Worm (Caenorhabditis elegans) whole organism, L4 larva: ENCODE measurements around the gene F54F2.6.

Experiments used
- F44E2.7 ChIP-seq: fragments of 200-800 bp; sonication (Bioruptor generic); IDR thresholded peaks from 2 replicates; pipeline ENCODE4 v2.1.2; 2022; ENCODE audit warnings: missing genetic modification characterization, missing compliant biosample characterization
- T26A8.4 ChIP-seq: fragments of 200-800 bp; sonication (Bioruptor generic); IDR thresholded peaks from 2 replicates; pipeline ENCODE4 v1.3.6; 2022; ENCODE audit warnings: missing genetic modification characterization, missing compliant biosample characterization
- Y105C5A.15 ChIP-seq: fragments of 200-800 bp; sonication (Bioruptor generic); IDR thresholded peaks from 2 replicates; pipeline ENCODE4 v1.3.6; 2022; ENCODE audit warnings: missing genetic modification characterization, missing compliant biosample characterization
- Y5F2A.4 ChIP-seq: fragments of 200-800 bp; sonication (Bioruptor generic); optimal IDR thresholded peaks from 2 replicates; lab custom pipeline; 2018; ENCODE audit warnings: mild to moderate bottlenecking, missing genetic modification characterization, missing compliant biosample characterization
- Y75B8A.6 ChIP-seq: fragments of 200-800 bp; sonication (Bioruptor generic); IDR thresholded peaks from 2 replicates; pipeline ENCODE4 v1.3.6; 2022; ENCODE audit warnings: missing genetic modification reagents, missing genetic modification characterization, missing compliant biosample characterization
- aha-1 ChIP-seq: fragments of 150-350 bp; peaks from one replicate; lab custom pipeline; 2014; ENCODE audit warnings: missing biosample characterization, missing genetic modification characterization
- aly-2 ChIP-seq: sonication (generic microtip); optimal IDR thresholded peaks from 2 replicates; lab custom pipeline; 2018; ENCODE audit warnings: missing biosample characterization, missing genetic modification characterization
- ama-1 ChIP-seq: fragments of 150-350 bp; optimal IDR thresholded peaks from 2 replicates; lab custom pipeline; 2014; ENCODE audit warnings: inconsistent platforms, mixed read lengths
- attf-4 ChIP-seq: sonication (generic microtip); optimal IDR thresholded peaks from 3 replicates; lab custom pipeline; 2017; ENCODE audit warnings: missing biosample characterization, missing genetic modification characterization
- ceh-28 ChIP-seq: fragments of 150-350 bp; optimal IDR thresholded peaks from 2 replicates; lab custom pipeline; 2014; ENCODE audit warnings: missing biosample characterization, missing genetic modification reagents, missing genetic modification characterization
- ceh-62 ChIP-seq: sonication (generic microtip); optimal IDR thresholded peaks from 2 replicates; lab custom pipeline; 2017; ENCODE audit warnings: missing biosample characterization, missing genetic modification characterization
- ceh-82 ChIP-seq: sonication (generic microtip); optimal IDR thresholded peaks from 2 replicates; lab custom pipeline; 2017; ENCODE audit warnings: missing biosample characterization, missing genetic modification characterization
- ctbp-1 ChIP-seq: fragments of 200-800 bp; sonication (Bioruptor generic); IDR thresholded peaks from 2 replicates; pipeline ENCODE4 v1.3.6; 2022; ENCODE audit warnings: missing genetic modification reagents, missing genetic modification characterization, missing compliant biosample characterization
- daf-8 ChIP-seq: fragments of 200-800 bp; sonication (Bioruptor generic); IDR thresholded peaks from 2 replicates; pipeline ENCODE4 v1.3.6; 2022; ENCODE audit warnings: missing genetic modification characterization, missing compliant biosample characterization
- dmd-8 ChIP-seq: fragments of 200-800 bp; sonication (Bioruptor generic); IDR thresholded peaks from 2 replicates; pipeline ENCODE4 v1.3.6; 2022; ENCODE audit warnings: missing genetic modification characterization, missing compliant biosample characterization
- dmd-9 ChIP-seq: fragments of 200-800 bp; sonication (Bioruptor generic); IDR thresholded peaks from 2 replicates; pipeline ENCODE4 v1.3.6; 2022; ENCODE audit warnings: missing genetic modification reagents, missing genetic modification characterization, missing compliant biosample characterization
- hif-1 ChIP-seq, 2 experiments: sonication (generic microtip); optimal IDR thresholded peaks; 2 replicates each; lab custom pipeline; 2016 to 2017; ENCODE audit warnings: missing compliant biosample characterization in 2 of 2, missing genetic modification characterization in 2 of 2, missing genetic modification reagents in 2 of 2, missing genotype in 2 of 2, mild to moderate bottlenecking in 1 of 2
- hmg-1.1 ChIP-seq: fragments of 200-800 bp; sonication (Bioruptor generic); IDR thresholded peaks from 2 replicates; pipeline ENCODE4 v1.3.6; 2022; ENCODE audit warnings: missing genetic modification reagents, missing genetic modification characterization, missing compliant biosample characterization
- lim-7 ChIP-seq: fragments of 200-800 bp; sonication (Bioruptor generic); IDR thresholded peaks from 2 replicates; pipeline ENCODE4 v1.3.6; 2022; ENCODE audit warnings: missing genetic modification characterization, missing compliant biosample characterization
- lin-13 ChIP-seq: fragments of 150-350 bp; optimal IDR thresholded peaks from 2 replicates; lab custom pipeline; 2014; ENCODE audit warnings: missing biosample characterization, missing genetic modification reagents, missing genetic modification characterization
- lir-3 ChIP-seq: sonication (generic microtip); optimal IDR thresholded peaks from 2 replicates; lab custom pipeline; 2016; ENCODE audit warnings: mild to moderate bottlenecking, missing genetic modification characterization, missing compliant biosample characterization
- lsy-2 ChIP-seq, 2 experiments: fragments of 150-350 bp in 1 of 2; sonication (generic microtip) in 1 of 2; optimal IDR thresholded peaks; 2 replicates each; lab custom pipeline; 2014 to 2017; ENCODE audit warnings: missing biosample characterization in 2 of 2, missing genetic modification characterization in 2 of 2
- madf-5 ChIP-seq, 2 experiments: fragments of 200-800 bp; sonication (Bioruptor generic); IDR thresholded peaks; 2 replicates each; pipeline ENCODE4 v1.3.6; 2022; ENCODE audit warnings: missing compliant biosample characterization in 2 of 2, missing genetic modification characterization in 2 of 2
- mdl-1 ChIP-seq, 2 experiments: fragments of 150-350 bp in 1 of 2; sonication (generic microtip) in 1 of 2; optimal IDR thresholded peaks; 2 replicates each; lab custom pipeline; 2014 to 2017; ENCODE audit warnings: missing biosample characterization in 2 of 2, missing genetic modification characterization in 2 of 2
- mdt-29 ChIP-seq: fragments of 200-800 bp; sonication (Bioruptor generic); IDR thresholded peaks from 2 replicates; pipeline ENCODE4 v1.3.6; 2022; ENCODE audit warnings: missing genetic modification reagents, missing genetic modification characterization, missing compliant biosample characterization
- mes-2 ChIP-seq: sonication (generic microtip); optimal IDR thresholded peaks from 2 replicates; lab custom pipeline; 2016; ENCODE audit warnings: missing genotype, mild to moderate bottlenecking, missing genetic modification characterization, missing compliant biosample characterization; ENCODE audit not compliant: poor library complexity, severe bottlenecking
- mxl-2 ChIP-seq: fragments of 200-800 bp; sonication (Bioruptor generic); conservative IDR thresholded peaks from 2 replicates; pipeline ENCODE4 v1.3.6; 2022; ENCODE audit warnings: missing genetic modification reagents, missing genetic modification characterization, missing compliant biosample characterization
- mxl-3 ChIP-seq: fragments of 200-800 bp; sonication (Bioruptor generic); optimal IDR thresholded peaks from 2 replicates; lab custom pipeline; 2018; ENCODE audit warnings: mild to moderate bottlenecking, missing genetic modification characterization, missing compliant biosample characterization
- nhr-102 ChIP-seq: sonication (generic microtip); optimal IDR thresholded peaks from 2 replicates; lab custom pipeline; 2016; ENCODE audit warnings: mild to moderate bottlenecking, missing genetic modification characterization, moderate library complexity, missing compliant biosample characterization
- nhr-11 ChIP-seq: fragments of 150-350 bp; optimal IDR thresholded peaks from 2 replicates; lab custom pipeline; 2014; ENCODE audit warnings: missing biosample characterization, missing genetic modification characterization
- nhr-25 ChIP-seq: sonication (generic microtip); optimal IDR thresholded peaks from 2 replicates; lab custom pipeline; 2017; ENCODE audit warnings: missing genetic modification characterization, mild to moderate bottlenecking, missing compliant biosample characterization, antibody characterized with exemption, moderate library complexity, borderline replicate concordance; ENCODE audit not compliant: insufficient read depth
- nhr-41 ChIP-seq: fragments of 200-800 bp; sonication (Bioruptor generic); IDR thresholded peaks from 2 replicates; pipeline ENCODE4 v1.3.6; 2022; ENCODE audit warnings: missing genetic modification reagents, missing genetic modification characterization, missing compliant biosample characterization
- nhr-42 ChIP-seq: fragments of 200-800 bp; sonication (Bioruptor generic); IDR thresholded peaks from 2 replicates; pipeline ENCODE4 v1.3.6; 2022; ENCODE audit warnings: missing genetic modification characterization, missing compliant biosample characterization
- nhr-6 ChIP-seq: fragments of 150-350 bp; optimal IDR thresholded peaks from 2 replicates; lab custom pipeline; 2014; ENCODE audit warnings: missing biosample characterization, missing genetic modification characterization
- nhr-76 ChIP-seq: fragments of 150-350 bp; optimal IDR thresholded peaks from 2 replicates; lab custom pipeline; 2014; ENCODE audit warnings: missing biosample characterization, missing genetic modification characterization
- nhr-77 ChIP-seq: fragments of 150-350 bp; optimal IDR thresholded peaks from 2 replicates; lab custom pipeline; 2014; ENCODE audit warnings: missing biosample characterization, missing genetic modification characterization
- pha-4 ChIP-seq, 2 experiments: fragments of 150-350 bp in 1 of 2; fragments of 200-800 bp in 1 of 2; sonication (Bioruptor generic) in 1 of 2; IDR thresholded peaks in 1 of 2; optimal IDR thresholded peaks in 1 of 2; 2 replicates each; pipeline versions ENCODE4 v1.3.6 to Lab custom; 2014 to 2022; ENCODE audit warnings: missing genetic modification characterization in 2 of 2, missing genetic modification reagents in 2 of 2, missing biosample characterization in 1 of 2, missing compliant biosample characterization in 1 of 2
- rbr-2 ChIP-seq: sonication (generic microtip); optimal IDR thresholded peaks from 2 replicates; lab custom pipeline; 2016; ENCODE audit warnings: missing genotype, missing genetic modification characterization, missing compliant biosample characterization
- set-16 ChIP-seq: fragments of 200-800 bp; sonication (Bioruptor generic); IDR thresholded peaks from 2 replicates; pipeline ENCODE4 v1.3.6; 2022; ENCODE audit warnings: missing genetic modification reagents, missing genetic modification characterization, missing compliant biosample characterization
- skn-1 ChIP-seq: fragments of 150-350 bp; optimal IDR thresholded peaks from 2 replicates; lab custom pipeline; 2014; ENCODE audit warnings: missing biosample characterization, missing genetic modification characterization
- snpc-4 ChIP-seq: fragments of 150-350 bp; optimal IDR thresholded peaks from 2 replicates; lab custom pipeline; 2014; ENCODE audit warnings: missing biosample characterization, missing genetic modification characterization
- spr-1 ChIP-seq: sonication (generic microtip); optimal IDR thresholded peaks from 2 replicates; lab custom pipeline; 2016; ENCODE audit warnings: mild to moderate bottlenecking, missing genetic modification characterization, missing compliant biosample characterization
- tag-97 ChIP-seq: fragments of 200-800 bp; sonication (Bioruptor generic); IDR thresholded peaks from 2 replicates; pipeline ENCODE4 v1.3.6; 2022; ENCODE audit warnings: missing genetic modification characterization, missing compliant biosample characterization
- zag-1 ChIP-seq: fragments of 150-350 bp; optimal IDR thresholded peaks from 2 replicates; lab custom pipeline; 2014; ENCODE audit warnings: missing biosample characterization, missing genetic modification characterization
- zfp-2 ChIP-seq: sonication (generic microtip); optimal IDR thresholded peaks from 2 replicates; lab custom pipeline; 2016; ENCODE audit warnings: mild to moderate bottlenecking, missing genetic modification characterization, missing compliant biosample characterization
- zip-11 ChIP-seq: fragments of 200-800 bp; sonication (Bioruptor generic); IDR thresholded peaks from 2 replicates; pipeline ENCODE4 v1.3.6; 2022; ENCODE audit warnings: missing genetic modification characterization, missing compliant biosample characterization

F54F2.6 gene

ce11 chrIII:8807246-8807645, 6.7 kb upstream of the F54F2.6 start, which contains the start of gene F54F2.7:
Gene F54F2.7, minus strand, starts transcription at chrIII:8807346.
- no peak for TF ChIP-seq rbr-2
- TF ChIP-seq ceh-28, result no peak
- TF ChIP-seq Y5F2A.4 (GFP tag; lab: Kevin White, UChicago), result no peak
- no peak for TF ChIP-seq hif-1 (tag; optimal IDR thresholded peaks at IDR 0.05; lab: Kevin White, UChicago)
- TF ChIP-seq ceh-62 (tag; lab: Kevin White, UChicago), result no peak
- TF ChIP-seq aha-1 (tag; lab: Kevin White, UChicago), result no peak
- TF ChIP-seq nhr-41, result no peak
- no peak for TF ChIP-seq nhr-77
- TF ChIP-seq skn-1 (tag; lab: Kevin White, UChicago), result no peak
- TF ChIP-seq zfp-2 (tag; lab: Kevin White, UChicago), result no peak
- TF ChIP-seq snpc-4 (tag; lab: Kevin White, UChicago), result no peak
- TF ChIP-seq dmd-9 (GFP tag; lab: Robert Waterston, UW), result no peak
- TF ChIP-seq ctbp-1 (GFP tag; lab: Robert Waterston, UW), result no peak
- no peak for TF ChIP-seq nhr-25
- no peak for TF ChIP-seq mdl-1 (tag; optimal IDR thresholded peaks at IDR 0.05; lab: Kevin White, UChicago)
- TF ChIP-seq daf-8 (GFP tag; lab: Robert Waterston, UW), result no peak
- no peak for TF ChIP-seq mes-2 (tag; lab: Kevin White, UChicago)
- no peak for TF ChIP-seq pha-4 (GFP tag; IDR thresholded peaks at IDR 0.05; lab: Robert Waterston, UW)
- no peak for TF ChIP-seq pha-4 (tag; optimal IDR thresholded peaks at IDR 0.05; lab: Kevin White, UChicago)
- no peak for TF ChIP-seq nhr-42 (GFP tag; lab: Robert Waterston, UW)

- TF ChIP-seq nhr-25, result no peak
- TF ChIP-seq aly-2 (tag; lab: Kevin White, UChicago), result peak; percentile 33
- 0 out of 4 replicates have a peak, but pooled peaks of 1 of the 2 experiments have one; percentile 20 for TF ChIP-seq madf-5 (GFP tag; IDR thresholded peaks at IDR 0.05; lab: Robert Waterston, UW)
- peak; percentile 54 for TF ChIP-seq aha-1 (tag; lab: Kevin White, UChicago)
- TF ChIP-seq lim-7 (GFP tag; lab: Robert Waterston, UW), result 0 out of 2 replicates have a peak, but pooled peaks have one; percentile 47
Measured at ce11 chrIII:8805815-8806214, 5.3 kb upstream of the F54F2.6 start.

ce11 chrIII:8801864-8802818, 1.6 kb upstream of the F54F2.6 start:
- peak; percentile 7 for TF ChIP-seq snpc-4 (tag; lab: Kevin White, UChicago)
- TF ChIP-seq Y75B8A.6 (GFP tag; lab: Robert Waterston, UW), result peak; percentile 17; the same call in 1 of the 2 replicates
- no peak for TF ChIP-seq mdt-29
- no peak for TF ChIP-seq tag-97
- TF ChIP-seq mxl-3 (GFP tag; lab: Kevin White, UChicago), result peak; percentile 86
- TF ChIP-seq F44E2.7, result no peak
- peak; percentile 96 for TF ChIP-seq nhr-11 (tag; lab: Kevin White, UChicago)
- no peak for TF ChIP-seq dmd-8 (GFP tag; lab: Robert Waterston, UW)
- TF ChIP-seq hmg-1.1 (GFP tag; lab: Robert Waterston, UW), result peak; percentile 92
- no peak for TF ChIP-seq nhr-76 (tag; lab: Kevin White, UChicago)
- no peak for TF ChIP-seq zip-11
- peak; percentile 42 for TF ChIP-seq ama-1 (lab: Kevin White, UChicago)
- TF ChIP-seq lir-3 (tag; lab: Kevin White, UChicago), result peak; percentile 8
- peak; percentile 81 for TF ChIP-seq attf-4
- TF ChIP-seq lin-13 (GFP tag; lab: Kevin White, UChicago), result peak; percentile 93
- TF ChIP-seq nhr-6, result peak; percentile 98
- TF ChIP-seq spr-1 (tag; lab: Kevin White, UChicago), result peak; percentile 82
- no peak for TF ChIP-seq ceh-82
- peak; percentile 82 for TF ChIP-seq mxl-2 (GFP tag; lab: Robert Waterston, UW)
- no peak for TF ChIP-seq daf-8 (GFP tag; lab: Robert Waterston, UW)
- TF ChIP-seq hif-1 (tag; optimal IDR thresholded peaks at IDR 0.05; lab: Kevin White, UChicago), result peak; percentile 87 to 98
- peak; percentile 77; the same call in 1 of the 2 replicates for TF ChIP-seq set-16
- TF ChIP-seq Y105C5A.15 (GFP tag; lab: Robert Waterston, UW), result no peak
- peak; percentile 94 for TF ChIP-seq nhr-102 (tag; lab: Kevin White, UChicago)
- peak; percentile 85 for TF ChIP-seq T26A8.4
- peak; percentile 64 for TF ChIP-seq zag-1
- peak; percentile 92 to 94 for TF ChIP-seq lsy-2 (tag; optimal IDR thresholded peaks at IDR 0.05; lab: Kevin White, UChicago)
